Fruit fly (Drosophila melanogaster): ENCODE results near the gene CycT.

CycT gene

dm6 chr3L:17572090-17572489 is 14.5 kb upstream of the CycT start (continued):
- no peak for TF ChIP-seq CG10267 (tag; optimal IDR thresholded peaks at IDR 0.05)
- no peak for TF ChIP-seq unpg (GFP tag; optimal IDR thresholded peaks at IDR 0.05)
- peak; percentile 51 to 52 for TF ChIP-seq Trl (optimal IDR thresholded peaks at IDR 0.05)
- TF ChIP-seq Trl (GFP tag; optimal IDR thresholded peaks at IDR 0.05), result no peak
- TF ChIP-seq rib (GFP tag; IDR thresholded peaks at IDR 0.05), result peak; percentile 55; the same call in 1 of the 2 replicates
- peak; percentile 89 for TF ChIP-seq scrt (GFP tag; optimal IDR thresholded peaks at IDR 0.05)
- TF ChIP-seq schlank (tag; optimal IDR thresholded peaks at IDR 0.05), result no peak
- TF ChIP-seq CG2678 (tag; optimal IDR thresholded peaks at IDR 0.05), result no peak
- peak; percentile 54 for TF ChIP-seq Drgx (GFP tag; IDR thresholded peaks at IDR 0.05)
- peak; percentile 43; the same call in 1 of the 3 replicates for TF ChIP-seq sr (GFP tag; IDR thresholded peaks at IDR 0.05)
- TF ChIP-seq twi (tag; optimal IDR thresholded peaks at IDR 0.05), result no peak
- TF ChIP-seq CG8924 (tag; optimal IDR thresholded peaks at IDR 0.05), result no peak
- no peak for TF ChIP-seq CG6683 (GFP tag; optimal IDR thresholded peaks at IDR 0.05)
- no peak for TF ChIP-seq bsh (GFP tag; optimal IDR thresholded peaks at IDR 0.05)
- no peak for TF ChIP-seq hb (GFP tag; IDR thresholded peaks at IDR 0.05; ENCODE audit: partially characterized antibody)
- TF ChIP-seq MESR4 (GFP tag; optimal IDR thresholded peaks at IDR 0.05), result no peak
- TF ChIP-seq Bdp1 (GFP tag; optimal IDR thresholded peaks at IDR 0.05), result no peak
- peak; percentile 49 for TF ChIP-seq CG12769 (tag; optimal IDR thresholded peaks at IDR 0.05)
- 0 out of 2 replicates have a peak, but pooled peaks have one; percentile 37 for TF ChIP-seq Awh (GFP tag; IDR thresholded peaks at IDR 0.05)
- peak; percentile 8 for TF ChIP-seq sug (tag; optimal IDR thresholded peaks at IDR 0.05)
- no peak for TF ChIP-seq Hr51 (GFP tag; optimal IDR thresholded peaks at IDR 0.05)
- no peak for TF ChIP-seq CG4360 (GFP tag; IDR thresholded peaks at IDR 0.05)
- TF ChIP-seq CG32532 (GFP tag; IDR thresholded peaks at IDR 0.05), result 0 out of 2 replicates have a peak, but pooled peaks have one; percentile 29
- no peak for TF ChIP-seq Jarid2 (GFP tag; optimal IDR thresholded peaks at IDR 0.05)
- TF ChIP-seq ci (GFP tag; IDR thresholded peaks at IDR 0.05), result peak; percentile 67; the same call in 2 of the 3 replicates
- TF ChIP-seq Hr39 (optimal IDR thresholded peaks at IDR 0.05), result no peak
- peak; percentile 51; the same call in 2 of the 3 replicates for TF ChIP-seq CG34422 (GFP tag; IDR thresholded peaks at IDR 0.05)
- no peak for TF ChIP-seq ro (GFP tag; IDR thresholded peaks at IDR 0.05)
- peak in 1 of 2 experiments; percentile 33 for TF ChIP-seq Eip74EF (GFP tag; optimal IDR thresholded peaks at IDR 0.05)
- no peak for TF ChIP-seq CG13424 (tag; optimal IDR thresholded peaks at IDR 0.05)
- TF ChIP-seq pan (optimal IDR thresholded peaks at IDR 0.05), result no peak
- peak in 1 of 2 experiments; percentile 17 for TF ChIP-seq pan (GFP tag; optimal IDR thresholded peaks at IDR 0.05 in 1 of 2, IDR thresholded peaks at IDR 0.05 in 1 of 2)
- TF ChIP-seq CG34224 (GFP tag; IDR thresholded peaks at IDR 0.05; ENCODE audit: partially characterized antibody), result 0 out of 3 replicates have a peak, but pooled peaks have one; percentile 13
- 0 out of 2 replicates have a peak, but pooled peaks have one; percentile 24 for TF ChIP-seq CG42726 (GFP tag; IDR thresholded peaks at IDR 0.05; ENCODE audit: partially characterized antibody)
- no peak for TF ChIP-seq mam (GFP tag; optimal IDR thresholded peaks at IDR 0.05)
- no peak for TF ChIP-seq Atf3 (GFP tag; optimal IDR thresholded peaks at IDR 0.05)
- peak; percentile 86 for TF ChIP-seq cg (GFP tag; optimal IDR thresholded peaks at IDR 0.05)
- TF ChIP-seq Sin3A (optimal IDR thresholded peaks at IDR 0.05), result no peak
- no peak for TF ChIP-seq E2f1 (GFP tag; IDR thresholded peaks at IDR 0.05)
- no peak for TF ChIP-seq CG30403 (GFP tag; optimal IDR thresholded peaks at IDR 0.05)
- no peak for TF ChIP-seq grn (GFP tag; optimal IDR thresholded peaks at IDR 0.05)

- TF ChIP-seq repo (GFP tag; optimal IDR thresholded peaks at IDR 0.05), result no peak
- TF ChIP-seq sens (GFP tag), result peak; percentile 1
Measured at dm6 chr3L:17570547-17570873, 12.9 kb upstream of the CycT start.
